Fruit fly (Drosophila melanogaster): ENCODE results near the gene CG11696.

CG11696 gene

dm6 chrX:11528026-11528702 is 45.4 kb upstream of the CG11696 start (continued):
- TF ChIP-seq pan (optimal IDR thresholded peaks at IDR 0.05) = no peak
- TF ChIP-seq pan (GFP tag; optimal IDR thresholded peaks at IDR 0.05 in 1 of 2, IDR thresholded peaks at IDR 0.05 in 1 of 2) = peak in 1 of 2 experiments; percentile 67
- TF ChIP-seq sna (GFP tag; IDR thresholded peaks at IDR 0.05; ENCODE audit: partially characterized antibody) = no peak
- TF ChIP-seq sc (optimal IDR thresholded peaks at IDR 0.05) = no peak
- peak; percentile 80 for TF ChIP-seq sc (GFP tag; optimal IDR thresholded peaks at IDR 0.05)
- no peak for TF ChIP-seq CG7372 (GFP tag; IDR thresholded peaks at IDR 0.05)
- TF ChIP-seq trh (GFP tag; optimal IDR thresholded peaks at IDR 0.05) = peak; percentile 39
- TF ChIP-seq ase (GFP tag; IDR thresholded peaks at IDR 0.05) = peak; percentile 59; the same call in 1 of the 3 replicates
- TF ChIP-seq CG18476 (GFP tag; optimal IDR thresholded peaks at IDR 0.05) = peak; percentile 51
- TF ChIP-seq CG13123 (GFP tag; optimal IDR thresholded peaks at IDR 0.05) = peak; percentile 59
- peak; percentile 31 for TF ChIP-seq CG12942 (GFP tag; optimal IDR thresholded peaks at IDR 0.05)
- TF ChIP-seq Usf (GFP tag; optimal IDR thresholded peaks at IDR 0.05) = peak; percentile 65
- peak; percentile 72 for TF ChIP-seq row (GFP tag; IDR thresholded peaks at IDR 0.05)
- peak; percentile 85 for TF ChIP-seq fd96Cb (tag; optimal IDR thresholded peaks at IDR 0.05)
- no peak for TF ChIP-seq en (GFP tag; optimal IDR thresholded peaks at IDR 0.05)
- TF ChIP-seq D19A (tag; optimal IDR thresholded peaks at IDR 0.05) = peak; percentile 85
- TF ChIP-seq lmd (GFP tag; IDR thresholded peaks at IDR 0.05) = peak; percentile 70
- peak; percentile 64 for TF ChIP-seq jing (GFP tag; optimal IDR thresholded peaks at IDR 0.05)
- TF ChIP-seq CG16863 (GFP tag; optimal IDR thresholded peaks at IDR 0.05) = peak; percentile 51
- peak; percentile 84 for TF ChIP-seq CG6254 (GFP tag; optimal IDR thresholded peaks at IDR 0.05)
- TF ChIP-seq ems (GFP tag; optimal IDR thresholded peaks at IDR 0.05) = peak; percentile 37
- peak; percentile 18 for TF ChIP-seq Mes4 (GFP tag; optimal IDR thresholded peaks at IDR 0.05)
- TF ChIP-seq wek (GFP tag; optimal IDR thresholded peaks at IDR 0.05) = peak; percentile 47
- TF ChIP-seq CG10366 (GFP tag; IDR thresholded peaks at IDR 0.05) = peak; percentile 54
- peak; percentile 75 for TF ChIP-seq CG32767 (GFP tag; IDR thresholded peaks at IDR 0.05)
- peak; percentile 70 for TF ChIP-seq sob (GFP tag; IDR thresholded peaks at IDR 0.05)
- TF ChIP-seq CG12391 (tag; optimal IDR thresholded peaks at IDR 0.05) = peak; percentile 81
- TF ChIP-seq Ets97D (GFP tag; optimal IDR thresholded peaks at IDR 0.05) = peak; percentile 13
- peak; percentile 41; the same call in 1 of the 3 replicates for TF ChIP-seq CG14050 (GFP tag; IDR thresholded peaks at IDR 0.05)
- peak; percentile 30 for TF ChIP-seq Atf3 (GFP tag; optimal IDR thresholded peaks at IDR 0.05)
- peak; percentile 89 for TF ChIP-seq gem (tag; optimal IDR thresholded peaks at IDR 0.05)
- no peak for TF ChIP-seq pfk (GFP tag; optimal IDR thresholded peaks at IDR 0.05)
- TF ChIP-seq CG8478 (optimal IDR thresholded peaks at IDR 0.05) = no peak
- TF ChIP-seq CG14710 (tag; optimal IDR thresholded peaks at IDR 0.05) = peak; percentile 90
- TF ChIP-seq dmrt11E (tag; optimal IDR thresholded peaks at IDR 0.05) = peak; percentile 92
- no peak for TF ChIP-seq ftz-f1 (GFP tag; optimal IDR thresholded peaks at IDR 0.05)
- peak; percentile 66 for TF ChIP-seq kah (GFP tag; optimal IDR thresholded peaks at IDR 0.05)
- TF ChIP-seq YL-1 (GFP tag; optimal IDR thresholded peaks at IDR 0.05) = no peak
- TF ChIP-seq gsb-n (tag; optimal IDR thresholded peaks at IDR 0.05) = peak; percentile 89
- TF ChIP-seq CG10267 (tag; optimal IDR thresholded peaks at IDR 0.05) = peak; percentile 82
- TF ChIP-seq CG2678 (tag; optimal IDR thresholded peaks at IDR 0.05) = peak; percentile 85
- peak; percentile 25 for TF ChIP-seq CG8944 (GFP tag; optimal IDR thresholded peaks at IDR 0.05)
- peak; percentile 18 for TF ChIP-seq Hand (GFP tag; optimal IDR thresholded peaks at IDR 0.05)
- TF ChIP-seq Awh (GFP tag; IDR thresholded peaks at IDR 0.05) = peak; percentile 82
- no peak for TF ChIP-seq her (GFP tag; optimal IDR thresholded peaks at IDR 0.05)
- peak; percentile 71; the same call in 2 of the 3 replicates for TF ChIP-seq H15 (GFP tag; IDR thresholded peaks at IDR 0.05)
- TF ChIP-seq CG10462 (GFP tag; optimal IDR thresholded peaks at IDR 0.05) = peak; percentile 58
- TF ChIP-seq CG15269 (tag; optimal IDR thresholded peaks at IDR 0.05) = peak; percentile 66
- TF ChIP-seq dysf (GFP tag; IDR thresholded peaks at IDR 0.05) = peak; percentile 75
- TF ChIP-seq Oli (tag; optimal IDR thresholded peaks at IDR 0.05) = peak; percentile 83
- TF ChIP-seq CG9437 (GFP tag; optimal IDR thresholded peaks at IDR 0.05) = peak; percentile 57

All from whole organism, embryonic.